Worm (Caenorhabditis elegans): ENCODE measurements around the gene spe-44.

spe-44 gene

ce11 chrIV:12410167-12410566 lies 43.8 kb downstream of the spe-44 start, which contains the start of gene acl-13:
TSS of gene acl-13 (plus strand) at chrIV:12410467.
- TF ChIP-seq hlh-1 (tag; optimal IDR thresholded peaks at IDR 0.05) (no peak), flh-1 (GFP tag; optimal IDR thresholded peaks at IDR 0.05) (no peak), sem-2 (GFP tag; optimal IDR thresholded peaks at IDR 0.05) (no peak), ceh-39 (tag; optimal IDR thresholded peaks at IDR 0.05) (no peak), mls-2 (tag; optimal IDR thresholded peaks at IDR 0.05) (no peak), sptf-1 (tag; optimal IDR thresholded peaks at IDR 0.05) (no peak)

ce11 chrIV:12408625-12409024 lies 45.4 kb downstream of the spe-44 start, which contains the start of gene dsb-1:
TSS of gene dsb-1 (plus strand) at chrIV:12408925.
- TF ChIP-seq ceh-39 (tag; optimal IDR thresholded peaks at IDR 0.05) (no peak), pha-4 (tag; optimal IDR thresholded peaks at IDR 0.05) (no peak), mep-1 (tag; optimal IDR thresholded peaks at IDR 0.05) (no peak), hlh-1 (tag; optimal IDR thresholded peaks at IDR 0.05) (no peak), drap-1 (GFP tag; optimal IDR thresholded peaks at IDR 0.05) (no peak), tbx-8 (GFP tag; optimal IDR thresholded peaks at IDR 0.05) (no peak), bed-3 (GFP tag; optimal IDR thresholded peaks at IDR 0.05) (no peak), sptf-1 (tag; optimal IDR thresholded peaks at IDR 0.05) (no peak), ham-2 (GFP tag; optimal IDR thresholded peaks at IDR 0.05) (no peak), blmp-1 (tag; optimal IDR thresholded peaks at IDR 0.05) (no peak), elt-1 (tag; optimal IDR thresholded peaks at IDR 0.05; ENCODE audit: borderline replicate concordance, insufficient read depth) (no peak), unc-39 (tag; optimal IDR thresholded peaks at IDR 0.05) (no peak)

ce11 chrIV:12404137-12404536 lies 49.9 kb downstream of the spe-44 start, which contains the start of gene gex-3:
TSS of gene gex-3 (plus strand) at chrIV:12404431.
- TF ChIP-seq hlh-1 (tag; optimal IDR thresholded peaks at IDR 0.05) (peak; percentile 48), sptf-1 (tag; optimal IDR thresholded peaks at IDR 0.05) (peak; percentile 33), drap-1 (GFP tag; optimal IDR thresholded peaks at IDR 0.05) (peak; percentile 49), ceh-39 (tag; optimal IDR thresholded peaks at IDR 0.05) (peak; percentile 54), mep-1 (tag; optimal IDR thresholded peaks at IDR 0.05) (peak; percentile 97), flh-1 (GFP tag; optimal IDR thresholded peaks at IDR 0.05) (no peak), lin-13 (tag; optimal IDR thresholded peaks at IDR 0.05) (peak; percentile 77), ceh-43 (GFP tag; optimal IDR thresholded peaks at IDR 0.05) (peak; percentile 11), lsy-2 (tag; optimal IDR thresholded peaks at IDR 0.05) (peak; percentile 84), pha-4 (tag; optimal IDR thresholded peaks at IDR 0.05) (peak; percentile 84), blmp-1 (tag; optimal IDR thresholded peaks at IDR 0.05) (no peak), nhr-237 (tag; optimal IDR thresholded peaks at IDR 0.05) (peak; percentile 91), mls-2 (tag; optimal IDR thresholded peaks at IDR 0.05) (peak; percentile 0), ces-1 (GFP tag; optimal IDR thresholded peaks at IDR 0.05) (peak; percentile 99), ham-2 (GFP tag; optimal IDR thresholded peaks at IDR 0.05) (no peak)

ce11 chrIV:12403440-12403839 lies 50.6 kb downstream of the spe-44 start:
- TF ChIP-seq lsy-2 (tag; optimal IDR thresholded peaks at IDR 0.05), result no peak
- no peak for TF ChIP-seq snpc-4 (tag; optimal IDR thresholded peaks at IDR 0.05)
- TF ChIP-seq ham-2 (GFP tag; optimal IDR thresholded peaks at IDR 0.05), result peak; percentile 82
- TF ChIP-seq bed-3 (GFP tag; optimal IDR thresholded peaks at IDR 0.05), result no peak
- TF ChIP-seq elt-3 (tag; optimal IDR thresholded peaks at IDR 0.05), result peak; percentile 45
- no peak for TF ChIP-seq unc-62 (GFP tag; optimal IDR thresholded peaks at IDR 0.05)
